Fruit fly (Drosophila melanogaster): Measurements from ENCODE around the gene CG33191.

Gene CG33191

DNA sequence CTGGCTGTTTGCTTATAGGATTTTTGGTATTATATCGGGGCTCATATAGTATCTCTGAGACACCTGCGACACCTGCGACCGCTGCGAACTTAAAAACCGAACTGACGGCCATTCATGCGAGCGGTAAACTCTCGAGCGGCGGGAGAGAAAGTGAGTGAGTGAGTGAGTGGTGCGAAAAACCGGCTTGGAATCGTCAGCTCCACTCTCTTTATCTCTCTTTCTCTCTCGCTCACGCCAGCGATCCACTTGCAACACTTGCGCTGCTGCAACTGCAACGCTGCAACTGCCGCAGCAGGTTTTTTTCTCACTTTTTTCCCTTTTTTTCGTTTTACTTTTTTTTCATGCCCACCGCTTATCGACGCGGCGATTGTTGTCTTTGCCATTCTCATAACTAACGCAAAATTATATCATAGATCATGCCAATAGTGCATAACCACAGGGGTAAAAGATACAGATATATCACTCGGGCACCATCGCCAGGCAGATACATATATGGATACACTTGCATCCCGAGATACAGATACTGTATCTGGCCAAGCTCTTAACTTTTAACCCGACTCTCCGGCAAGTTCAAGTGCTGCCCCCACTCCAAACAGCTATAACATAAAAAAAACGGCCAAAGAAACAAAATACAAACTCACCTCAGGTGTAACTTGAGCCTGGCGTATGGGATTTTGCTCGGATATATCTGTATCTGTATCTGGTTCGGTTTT, 12.9 kb upstream of the CG33191 start:
- no peak for TF ChIP-seq Dfd (GFP tag; optimal IDR thresholded peaks at IDR 0.05)
- no peak for TF ChIP-seq GATAd (GFP tag; optimal IDR thresholded peaks at IDR 0.05)
- TF ChIP-seq fru (GFP tag; optimal IDR thresholded peaks at IDR 0.05): no peak
- TF ChIP-seq Jra (GFP tag; optimal IDR thresholded peaks at IDR 0.05): no peak
- TF ChIP-seq sv (GFP tag; optimal IDR thresholded peaks at IDR 0.05): no peak
- TF ChIP-seq sage (GFP tag; optimal IDR thresholded peaks at IDR 0.05): no peak
- peak; percentile 78 for TF ChIP-seq Dif (GFP tag; optimal IDR thresholded peaks at IDR 0.05; ENCODE audit: partially characterized antibody)
- no peak for TF ChIP-seq usp (GFP tag; optimal IDR thresholded peaks at IDR 0.05)
- TF ChIP-seq CG32264 (GFP tag; optimal IDR thresholded peaks at IDR 0.05): no peak
- TF ChIP-seq Hr78 (GFP tag; optimal IDR thresholded peaks at IDR 0.05): no peak
- TF ChIP-seq Hnf4 (GFP tag; optimal IDR thresholded peaks at IDR 0.05): no peak
- peak; percentile 20 for TF ChIP-seq Sp1 (GFP tag; optimal IDR thresholded peaks at IDR 0.05)
- TF ChIP-seq N (GFP tag; optimal IDR thresholded peaks at IDR 0.05): no peak
- TF ChIP-seq Vsx2 (GFP tag; optimal IDR thresholded peaks at IDR 0.05; ENCODE audit: partially characterized antibody): peak; percentile 70
- TF ChIP-seq Myc (optimal IDR thresholded peaks at IDR 0.05): no peak
- no peak for TF ChIP-seq foxo (GFP tag; optimal IDR thresholded peaks at IDR 0.05)
- TF ChIP-seq HLH106 (tag; optimal IDR thresholded peaks at IDR 0.05): no peak
- TF ChIP-seq rgr (GFP tag; optimal IDR thresholded peaks at IDR 0.05): no peak
- no peak for TF ChIP-seq Abd-B (GFP tag; optimal IDR thresholded peaks at IDR 0.05)
- TF ChIP-seq lola (GFP tag; optimal IDR thresholded peaks at IDR 0.05): no peak
- TF ChIP-seq dl (GFP tag; optimal IDR thresholded peaks at IDR 0.05; ENCODE audit: insufficient read depth in 1 of 2, partially characterized antibody in 2 of 2): peak in 1 of 2 experiments; percentile 64
- TF ChIP-seq brk (GFP tag; optimal IDR thresholded peaks at IDR 0.05): no peak
- no peak for TF ChIP-seq h (GFP tag; optimal IDR thresholded peaks at IDR 0.05)
- TF ChIP-seq Rel (GFP tag; optimal IDR thresholded peaks at IDR 0.05): no peak
- TF ChIP-seq Rel (tag; optimal IDR thresholded peaks at IDR 0.05): no peak
- TF ChIP-seq pan (optimal IDR thresholded peaks at IDR 0.05): no peak
- no peak for TF ChIP-seq woc (GFP tag; optimal IDR thresholded peaks at IDR 0.05)

DNA sequence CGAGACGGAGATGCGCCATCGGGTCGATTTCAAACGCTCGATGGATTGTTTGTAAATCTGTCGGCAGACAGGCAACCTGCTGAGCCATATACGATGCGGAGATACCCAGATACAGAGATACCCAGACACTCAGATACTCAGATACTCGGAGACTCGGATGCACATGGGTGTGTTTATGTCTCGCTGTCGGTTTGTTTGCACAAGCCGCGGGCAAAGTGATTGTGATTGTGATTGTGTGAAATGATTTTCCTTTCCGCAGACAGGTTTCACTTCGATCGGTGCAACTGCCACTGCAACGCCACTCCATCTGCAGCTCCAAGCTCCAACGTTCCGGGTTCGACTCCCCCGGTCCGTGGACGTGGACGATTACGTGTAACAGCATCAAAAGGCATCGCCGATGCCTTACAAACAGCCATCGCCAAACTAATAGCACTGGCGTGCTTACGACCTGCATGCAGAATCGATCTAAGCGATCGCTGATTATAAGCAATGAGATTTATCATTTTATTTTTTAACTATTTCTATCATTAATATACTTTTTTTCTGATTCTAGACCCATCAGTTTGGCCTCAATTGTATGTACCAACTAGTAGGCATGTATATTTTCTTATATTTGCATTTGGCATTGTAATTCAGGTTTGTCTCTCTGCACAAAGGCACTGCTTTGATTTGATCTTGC, 9.1 kb upstream of the CG33191 start:
- TF ChIP-seq Dfd (GFP tag; optimal IDR thresholded peaks at IDR 0.05) (no peak), Dif (GFP tag; optimal IDR thresholded peaks at IDR 0.05; ENCODE audit: partially characterized antibody) (no peak), ey (GFP tag; optimal IDR thresholded peaks at IDR 0.05) (peak; percentile 31), Abd-B (GFP tag; optimal IDR thresholded peaks at IDR 0.05) (no peak), Jra (GFP tag; optimal IDR thresholded peaks at IDR 0.05) (no peak), Myc (optimal IDR thresholded peaks at IDR 0.05) (no peak), CrebA (GFP tag; optimal IDR thresholded peaks at IDR 0.05; ENCODE audit: borderline replicate concordance) (no peak), br (GFP tag; optimal IDR thresholded peaks at IDR 0.05) (no peak), rgr (GFP tag; optimal IDR thresholded peaks at IDR 0.05) (peak; percentile 5), fru (GFP tag; optimal IDR thresholded peaks at IDR 0.05) (peak; percentile 15), Vsx2 (GFP tag; optimal IDR thresholded peaks at IDR 0.05; ENCODE audit: partially characterized antibody) (no peak), N (GFP tag; optimal IDR thresholded peaks at IDR 0.05) (no peak), dl (GFP tag; optimal IDR thresholded peaks at IDR 0.05; ENCODE audit: insufficient read depth in 1 of 2, partially characterized antibody in 2 of 2) (no peak), pan (optimal IDR thresholded peaks at IDR 0.05) (no peak), h (GFP tag; optimal IDR thresholded peaks at IDR 0.05) (peak; percentile 42), HLH106 (tag; optimal IDR thresholded peaks at IDR 0.05) (peak; percentile 24), Hr83 (GFP tag; optimal IDR thresholded peaks at IDR 0.05; ENCODE audit: poor library complexity, severe bottlenecking) (no peak), Mio (GFP tag; optimal IDR thresholded peaks at IDR 0.05) (no peak), Hr78 (GFP tag; optimal IDR thresholded peaks at IDR 0.05) (no peak), Rel (GFP tag; optimal IDR thresholded peaks at IDR 0.05) (no peak), Rel (tag; optimal IDR thresholded peaks at IDR 0.05) (no peak), foxo (GFP tag; optimal IDR thresholded peaks at IDR 0.05) (peak in 1 of 2 experiments; percentile 37), dmrt93B (GFP tag; optimal IDR thresholded peaks at IDR 0.05) (no peak), CG9705 (GFP tag; optimal IDR thresholded peaks at IDR 0.05) (no peak), jim (GFP tag; optimal IDR thresholded peaks at IDR 0.05) (no peak), woc (GFP tag; optimal IDR thresholded peaks at IDR 0.05) (no peak), Hnf4 (GFP tag; optimal IDR thresholded peaks at IDR 0.05) (no peak)

Data from whole organism, wandering third instar larva.